Worm (Caenorhabditis elegans) whole organism, young adult: ENCODE results near the gene clec-247.
"Not testable (repeated sequence)": the region's sequence is repeated elsewhere in the genome, so short reads cannot be mapped to it uniquely, and the experiment has no call there.

Source experiments
- B0336.3 ChIP-seq: fragments of 200-800 bp; sonication (Bioruptor generic); IDR thresholded peaks from 2 replicates; pipeline ENCODE4 v1.3.6; 2022; ENCODE audit warnings: missing genetic modification characterization, missing compliant biosample characterization
- F22D6.2 ChIP-seq: sonication (generic microtip); optimal IDR thresholded peaks from 2 replicates; lab custom pipeline; 2016; ENCODE audit warnings: mild to moderate bottlenecking, missing genetic modification characterization, missing compliant biosample characterization
- F23B12.7 ChIP-seq: sonication (generic microtip); optimal IDR thresholded peaks from 2 replicates; lab custom pipeline; 2017; ENCODE audit warnings: missing genetic modification characterization, mild to moderate bottlenecking, missing compliant biosample characterization, antibody characterized with exemption, moderate library complexity; ENCODE audit not compliant: insufficient read depth
- F33H1.4 ChIP-seq: fragments of 200-800 bp; sonication (Bioruptor generic); IDR thresholded peaks from 2 replicates; pipeline ENCODE4 v1.3.6; 2022; ENCODE audit warnings: missing genetic modification reagents, missing genetic modification characterization, missing compliant biosample characterization
- F49E8.2 ChIP-seq: sonication (generic microtip); optimal IDR thresholded peaks from 3 replicates; lab custom pipeline; 2017; ENCODE audit warnings: missing genetic modification characterization, mild to moderate bottlenecking, missing compliant biosample characterization, antibody characterized with exemption, moderate library complexity; ENCODE audit not compliant: insufficient read depth
- F57C9.4 ChIP-seq: sonication (generic microtip); optimal IDR thresholded peaks from 2 replicates; lab custom pipeline; 2017; ENCODE audit warnings: mild to moderate bottlenecking, missing genetic modification characterization, missing compliant biosample characterization
- Y53G8AR.9 ChIP-seq: fragments of 200-800 bp; sonication (Bioruptor generic); conservative IDR thresholded peaks from 2 replicates; pipeline ENCODE4 v1.3.6; 2022; ENCODE audit warnings: missing genetic modification reagents, missing genetic modification characterization, missing compliant biosample characterization
- Y56A3A.18 ChIP-seq: fragments of 200-800 bp; sonication (Bioruptor generic); IDR thresholded peaks from 2 replicates; pipeline ENCODE4 v1.3.6; 2022; ENCODE audit warnings: missing genetic modification reagents, missing genetic modification characterization, missing compliant biosample characterization
- Y67H2A.10 ChIP-seq: fragments of 200-800 bp; sonication (Bioruptor generic); conservative IDR thresholded peaks from 2 replicates; pipeline ENCODE4 v1.3.6; 2022; ENCODE audit warnings: missing genetic modification reagents, missing genetic modification characterization, missing compliant biosample characterization
- attf-5 ChIP-seq: fragments of 200-800 bp; sonication (Bioruptor generic); optimal IDR thresholded peaks from 2 replicates; lab custom pipeline; 2018; ENCODE audit warnings: mild to moderate bottlenecking, missing genetic modification characterization, missing compliant biosample characterization
- cebp-1 ChIP-seq, 2 experiments: fragments of 200-800 bp in 1 of 2; sonication (Bioruptor generic) in 1 of 2; sonication (generic microtip) in 1 of 2; IDR thresholded peaks in 1 of 2; optimal IDR thresholded peaks in 1 of 2; 2 replicates each; pipeline versions ENCODE4 v1.3.6 to Lab custom; 2017 to 2022; ENCODE audit warnings: missing compliant biosample characterization in 2 of 2, missing genetic modification characterization in 2 of 2, mild to moderate bottlenecking in 1 of 2, missing genetic modification reagents in 1 of 2, moderate library complexity in 1 of 2
- cebp-2 ChIP-seq: fragments of 200-800 bp; sonication (Bioruptor generic); IDR thresholded peaks from 2 replicates; pipeline ENCODE4 v1.3.6; 2022; ENCODE audit warnings: missing genetic modification characterization, missing compliant biosample characterization
- ceh-91 ChIP-seq: fragments of 200-800 bp; sonication (Bioruptor generic); IDR thresholded peaks from 2 replicates; pipeline ENCODE4 v1.3.6; 2022; ENCODE audit warnings: missing genetic modification reagents, missing genetic modification characterization, missing compliant biosample characterization
- dpl-1 ChIP-seq: fragments of 150-350 bp; optimal IDR thresholded peaks from 2 replicates; lab custom pipeline; 2014; ENCODE audit warnings: missing biosample characterization, missing genetic modification reagents, missing genetic modification characterization
- egl-18 ChIP-seq: fragments of 200-800 bp; sonication (Bioruptor generic); IDR thresholded peaks from 2 replicates; pipeline ENCODE4 v1.3.6; 2022; ENCODE audit warnings: missing genetic modification reagents, missing genetic modification characterization, missing compliant biosample characterization
- egl-44 ChIP-seq: fragments of 200-800 bp; sonication (Bioruptor generic); IDR thresholded peaks from 2 replicates; pipeline ENCODE4 v1.3.6; 2022; ENCODE audit warnings: missing genetic modification reagents, missing genetic modification characterization, missing compliant biosample characterization
- egrh-3 ChIP-seq: fragments of 200-800 bp; sonication (Bioruptor generic); IDR thresholded peaks from 2 replicates; pipeline ENCODE4 v1.3.6; 2022; ENCODE audit warnings: missing genetic modification reagents, missing genetic modification characterization, missing compliant biosample characterization
- hmg-20 ChIP-seq: fragments of 200-800 bp; sonication (Bioruptor generic); IDR thresholded peaks from 2 replicates; pipeline ENCODE4 v1.3.6; 2022; ENCODE audit warnings: missing genetic modification reagents, missing genetic modification characterization, missing compliant biosample characterization
- lag-1 ChIP-seq: fragments of 200-800 bp; sonication (Bioruptor generic); IDR thresholded peaks from 2 replicates; pipeline ENCODE4 v1.3.6; 2022; ENCODE audit warnings: missing genetic modification reagents, missing genetic modification characterization, missing compliant biosample characterization
- lir-1 ChIP-seq: fragments of 200-800 bp; sonication (Bioruptor generic); conservative IDR thresholded peaks from 2 replicates; pipeline ENCODE4 v1.3.6; 2022; ENCODE audit warnings: missing genetic modification reagents, missing genetic modification characterization, missing compliant biosample characterization
- mcd-1 ChIP-seq: fragments of 200-800 bp; sonication (Bioruptor generic); IDR thresholded peaks from 2 replicates; pipeline ENCODE4 v1.3.6; 2022; ENCODE audit warnings: missing genetic modification reagents, missing genetic modification characterization, missing compliant biosample characterization
- nfya-1 ChIP-seq: sonication (generic microtip); optimal IDR thresholded peaks from 2 replicates; lab custom pipeline; 2017; ENCODE audit warnings: antibody characterized with exemption, missing compliant biosample characterization, missing genetic modification characterization, borderline replicate concordance; ENCODE audit not compliant: insufficient read depth
- nhr-90 ChIP-seq: sonication (generic microtip); optimal IDR thresholded peaks from 2 replicates; lab custom pipeline; 2016; ENCODE audit warnings: missing genotype, mild to moderate bottlenecking, missing genetic modification characterization, missing compliant biosample characterization
- rcor-1 ChIP-seq: fragments of 200-800 bp; sonication (Bioruptor generic); IDR thresholded peaks from 2 replicates; pipeline ENCODE4 v1.3.6; 2022; ENCODE audit warnings: missing genetic modification reagents, missing genetic modification characterization, missing compliant biosample characterization
- sea-2 ChIP-seq: fragments of 200-800 bp; sonication (Bioruptor generic); IDR thresholded peaks from 2 replicates; pipeline ENCODE4 v1.3.6; 2022; ENCODE audit warnings: missing genetic modification characterization, missing compliant biosample characterization
- snpc-1.1 ChIP-seq: sonication (generic microtip); optimal IDR thresholded peaks from 2 replicates; lab custom pipeline; 2017; ENCODE audit warnings: missing genetic modification characterization, mild to moderate bottlenecking, missing compliant biosample characterization, antibody characterized with exemption, moderate library complexity, missing genotype, missing genetic modification reagents; ENCODE audit not compliant: insufficient read depth
- somi-1 ChIP-seq: fragments of 200-800 bp; sonication (Bioruptor generic); optimal IDR thresholded peaks from 2 replicates; lab custom pipeline; 2018; ENCODE audit warnings: mild to moderate bottlenecking, missing genetic modification characterization, missing compliant biosample characterization
- sptf-2 ChIP-seq: fragments of 200-800 bp; sonication (Bioruptor generic); optimal IDR thresholded peaks from 2 replicates; lab custom pipeline; 2018; ENCODE audit warnings: mild to moderate bottlenecking, missing genetic modification characterization, missing compliant biosample characterization
- unc-62 ChIP-seq: fragments of 150-350 bp; optimal IDR thresholded peaks from 2 replicates; lab custom pipeline; 2014; ENCODE audit warnings: missing biosample characterization, missing genetic modification reagents, missing genetic modification characterization
- xnd-1 ChIP-seq: sonication (generic microtip); optimal IDR thresholded peaks from 2 replicates; lab custom pipeline; 2016; ENCODE audit warnings: missing genotype, missing genetic modification reagents, missing genetic modification characterization, missing compliant biosample characterization
- ztf-6 ChIP-seq: fragments of 200-800 bp; sonication (Bioruptor generic); IDR thresholded peaks from 2 replicates; pipeline ENCODE4 v1.3.6; 2022; ENCODE audit warnings: missing genetic modification reagents, missing genetic modification characterization, missing compliant biosample characterization

The clec-247 gene

DNA sequence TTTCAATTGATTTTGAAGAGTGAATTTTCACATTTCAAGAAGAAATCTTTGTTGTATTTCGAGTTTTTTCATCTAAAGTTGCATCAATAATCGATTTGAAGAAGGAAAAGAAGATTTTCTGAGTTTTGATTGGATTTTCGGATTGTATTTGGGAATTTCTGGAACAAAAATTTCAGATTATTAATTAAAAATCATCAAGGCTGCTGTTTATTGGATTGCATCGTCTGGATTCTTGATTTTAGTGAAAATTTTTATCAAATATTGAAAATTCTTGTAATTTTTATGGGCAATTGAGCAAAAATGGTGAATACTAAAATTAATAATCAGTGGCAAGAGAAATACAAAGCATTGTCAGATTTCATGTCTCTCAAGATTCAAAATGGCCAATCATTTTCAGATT is 15.8 kb downstream of the clec-247 start, which contains the start of gene Y51A2A.5:
Gene Y51A2A.5, plus strand, starts transcription at position 301 of the 400 bp plus-strand sequence.
- no peak for TF ChIP-seq Y67H2A.10
- TF ChIP-seq snpc-1.1 (tag; lab: Kevin White, UChicago), result no peak
- TF ChIP-seq cebp-2, result no peak
- no peak for TF ChIP-seq mcd-1
- TF ChIP-seq egl-18, result no peak
- TF ChIP-seq Y53G8AR.9 (GFP tag; lab: Robert Waterston, UW), result no peak
- TF ChIP-seq nhr-90, result no peak
- TF ChIP-seq sea-2 (GFP tag; lab: Robert Waterston, UW), result no peak
- TF ChIP-seq ceh-91 (GFP tag; lab: Robert Waterston, UW), result no peak
- TF ChIP-seq, all 124 proteins: peak for 0

DNA sequence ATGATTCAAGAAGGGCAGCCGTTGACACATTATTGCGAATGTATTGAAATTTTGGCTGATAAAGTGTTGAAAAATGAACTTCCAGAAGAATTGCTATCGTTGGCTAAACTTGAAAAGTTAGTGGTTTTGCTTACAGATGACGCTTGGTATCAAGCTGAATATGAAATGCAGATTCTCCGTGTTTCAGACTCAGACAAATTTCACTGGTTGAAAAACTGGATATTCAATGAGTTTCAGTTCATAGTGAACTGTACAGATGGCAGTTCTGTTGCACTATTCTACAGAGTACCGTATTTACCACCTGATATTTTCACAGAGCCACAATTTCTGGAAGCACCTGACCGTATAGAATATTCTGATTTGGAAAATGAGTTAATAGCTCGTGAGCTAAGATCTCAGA is 16.6 kb downstream of the clec-247 start:
- TF ChIP-seq cebp-1 (GFP tag; IDR thresholded peaks at IDR 0.05; lab: Robert Waterston, UW) (no peak), cebp-1 (tag; optimal IDR thresholded peaks at IDR 0.05; lab: Kevin White, UChicago) (no peak), lag-1 (GFP tag; lab: Robert Waterston, UW) (no peak), B0336.3 (GFP tag; lab: Robert Waterston, UW) (no peak), F23B12.7 (tag; lab: Kevin White, UChicago) (no peak), sptf-2 (GFP tag; lab: Kevin White, UChicago) (no peak), F57C9.4 (tag; lab: Kevin White, UChicago) (no peak), attf-5 (GFP tag; lab: Kevin White, UChicago) (no peak), egrh-3 (GFP tag; lab: Robert Waterston, UW) (no peak), ztf-6 (no peak), F33H1.4 (GFP tag; lab: Robert Waterston, UW) (no peak), nfya-1 (tag; lab: Kevin White, UChicago) (no peak), Y56A3A.18 (GFP tag; lab: Robert Waterston, UW) (no peak)

- TF ChIP-seq rcor-1 (GFP tag; lab: Robert Waterston, UW); lir-1 (GFP tag; lab: Robert Waterston, UW); xnd-1 (tag; lab: Kevin White, UChicago): not testable (repeated sequence)
- TF ChIP-seq, all 124 proteins: peak for 0; not testable (repeated sequence) for 124
These were observed 19.7 kb downstream of the clec-247 start, which contains the start of gene Y51A2A.6 for ce11 chrV:18302414-18302813. Gene Y51A2A.6 (plus strand): TSS chrV:18302714.

- TF ChIP-seq egl-44 (no peak), hmg-20 (GFP tag; lab: Robert Waterston, UW) (no peak), F49E8.2 (tag; lab: Kevin White, UChicago) (no peak), sptf-2 (GFP tag; lab: Kevin White, UChicago) (no peak), xnd-1 (tag; lab: Kevin White, UChicago) (no peak), unc-62 (no peak), attf-5 (GFP tag; lab: Kevin White, UChicago) (no peak), egrh-3 (GFP tag; lab: Robert Waterston, UW) (no peak), somi-1 (GFP tag; lab: Kevin White, UChicago) (no peak), F22D6.2 (tag; lab: Kevin White, UChicago) (no peak), dpl-1 (GFP tag; lab: Kevin White, UChicago) (no peak)
These were observed 35.6 kb downstream of the clec-247 start, which contains the start of gene fbxb-119 for ce11 chrV:18318312-18318711. Gene fbxb-119 (plus strand): TSS chrV:18318612.
